Fruit fly (Drosophila melanogaster) whole organism: ENCODE results near the gene CG3213.

Experiments
- CG8478 ChIP-seq: fragments of >200 bp; optimal IDR thresholded peaks from 2 replicates; lab custom pipeline; 2018; ENCODE audit warnings: inconsistent platforms
- psq ChIP-seq: fragments of >200 bp; optimal IDR thresholded peaks from 2 replicates; lab custom pipeline; 2017
- usp ChIP-seq: fragments of >200 bp; optimal IDR thresholded peaks from 2 replicates; lab custom pipeline; 2017; ENCODE audit warnings: missing biosample characterization, missing genetic modification characterization, mixed read lengths

- TF ChIP-seq psq (lab: Kevin White, UChicago) = no peak
- TF ChIP-seq CG8478 (lab: Kevin White, UChicago) = no peak
- TF ChIP-seq usp (GFP tag; lab: Kevin White, UChicago) = no peak
These were observed 37.4 kb downstream of the CG3213 start for dm6 chr2L:3482037-3482436.
